1 fruit fly cellular context compared by ENCODE assay signal in genomic region chr3R:28687969-28688368, dm6.
TF ChIP-seq lines count a peak whose summit lies in the region.

No protein-coding gene starts in this region.

TF ChIP-seq in whole organism, embryonic, 481 proteins besides CTCF, POLR2A, EP300 and RAD21 (continued from another document):
- peak; percentile 1 for TF ChIP-seq Vsx1 (GFP tag; optimal IDR thresholded peaks at IDR 0.05; lab: Kevin White, UChicago)
- TF ChIP-seq corto (GFP tag; optimal IDR thresholded peaks at IDR 0.05; lab: Kevin White, UChicago), result no peak
- TF ChIP-seq Dip2 (GFP tag; IDR thresholded peaks at IDR 0.05; lab: Robert Waterston, UW), result no peak
- TF ChIP-seq CG34224 (GFP tag; IDR thresholded peaks at IDR 0.05; lab: Robert Waterston, UW; ENCODE audit: partially characterized antibody), result no peak
- TF ChIP-seq ssp (GFP tag; IDR thresholded peaks at IDR 0.05; lab: Robert Waterston, UW), result no peak
- TF ChIP-seq NfI (GFP tag; optimal IDR thresholded peaks at IDR 0.05; lab: Kevin White, UChicago), result no peak
- TF ChIP-seq bigmax (GFP tag; optimal IDR thresholded peaks at IDR 0.05; lab: Kevin White, UChicago), result no peak
- no peak for TF ChIP-seq CG4617 (GFP tag; optimal IDR thresholded peaks at IDR 0.05; lab: Kevin White, UChicago; ENCODE audit: borderline replicate concordance)
- no peak for TF ChIP-seq D19B (GFP tag; optimal IDR thresholded peaks at IDR 0.05; lab: Kevin White, UChicago)
- TF ChIP-seq CG6683 (GFP tag; optimal IDR thresholded peaks at IDR 0.05; lab: Kevin White, UChicago), result no peak
- no peak for TF ChIP-seq HLH4C (GFP tag; IDR thresholded peaks at IDR 0.05; lab: Robert Waterston, UW; ENCODE audit: partially characterized antibody)
- no peak for TF ChIP-seq aop (GFP tag; IDR thresholded peaks at IDR 0.05; lab: Robert Waterston, UW)
- peak; percentile 3 for TF ChIP-seq dmrt99B (tag; optimal IDR thresholded peaks at IDR 0.05; lab: Kevin White, UChicago)
- TF ChIP-seq Eip74EF (GFP tag; optimal IDR thresholded peaks at IDR 0.05; lab: Kevin White, UChicago), result peak in 1 of 2 experiments; percentile 52
- peak; percentile 73 for TF ChIP-seq abd-A (tag; optimal IDR thresholded peaks at IDR 0.05; lab: Kevin White, UChicago)
- peak; percentile 54 for TF ChIP-seq sens (GFP tag; lab: Kevin White, UChicago)
- TF ChIP-seq CG17328 (GFP tag; IDR thresholded peaks at IDR 0.05; lab: Robert Waterston, UW), result no peak
- peak; percentile 7 for TF ChIP-seq CG15269 (tag; optimal IDR thresholded peaks at IDR 0.05; lab: Kevin White, UChicago)
- no peak for TF ChIP-seq zfh1 (GFP tag; IDR thresholded peaks at IDR 0.05; lab: Robert Waterston, UW)
TF ChIP-seq in whole organism, embryonic: peak in this region for 18.
